Worm (Caenorhabditis elegans) whole organism, L4/young adult: Measurements from ENCODE around the gene C40A11.6.

ENCODE experiments used
- W03F9.2 ChIP-seq: fragments of 150-350 bp; optimal IDR thresholded peaks from 2 replicates; lab custom pipeline; 2014; ENCODE audit warnings: missing biosample characterization, missing genetic modification characterization
- him-1 ChIP-seq: sonication (generic microtip); optimal IDR thresholded peaks from 2 replicates; lab custom pipeline; 2016; ENCODE audit warnings: missing genotype, missing genetic modification reagents, missing genetic modification characterization, missing compliant biosample characterization

DNA sequence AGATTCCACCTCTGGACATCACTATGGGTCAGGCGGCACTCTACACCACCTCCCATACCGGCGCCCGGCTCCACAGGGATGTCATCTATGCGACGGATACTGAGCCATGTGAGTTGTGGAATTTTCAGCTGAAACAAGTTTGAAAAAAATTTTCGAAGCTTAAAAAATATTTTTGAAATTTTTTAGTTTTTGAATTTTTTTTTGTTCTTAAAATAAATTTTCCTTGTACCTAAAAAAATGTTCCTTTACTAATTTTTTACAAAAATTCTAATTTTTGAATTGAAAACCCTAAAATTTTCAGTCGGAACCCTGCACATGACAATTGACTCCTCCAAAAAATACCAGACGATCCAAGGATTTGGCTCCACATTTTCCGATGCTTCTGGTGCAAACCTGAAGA, 32.3 kb upstream of the C40A11.6 start:
- TF ChIP-seq him-1 (tag; lab: Kevin White, UChicago) (no peak), W03F9.2 (tag; lab: Kevin White, UChicago) (no peak)
